Worm (Caenorhabditis elegans) whole organism, late embryonic: ENCODE measurements around the gene srx-48.
A peak's percentile ranks its signal among the peaks of the same experiment; 100 is the strongest.

ENCODE experiments used
- C08G9.2 ChIP-seq: sonication (generic microtip); optimal IDR thresholded peaks from 2 replicates; lab custom pipeline; 2016; ENCODE audit warnings: mild to moderate bottlenecking, missing genetic modification characterization, moderate library complexity, missing compliant biosample characterization
- C38D4.7 ChIP-seq: fragments of 200-800 bp; sonication (Bioruptor generic); optimal IDR thresholded peaks from 2 replicates; lab custom pipeline; 2018; ENCODE audit warnings: mild to moderate bottlenecking, missing genetic modification characterization, moderate library complexity, missing compliant biosample characterization
- T23F11.4 ChIP-seq: fragments of 200-800 bp; sonication (Bioruptor generic); optimal IDR thresholded peaks from 2 replicates; lab custom pipeline; 2018; ENCODE audit warnings: mild to moderate bottlenecking, missing genetic modification characterization, missing compliant biosample characterization
- ama-1 ChIP-seq: fragments of 150-350 bp; optimal IDR thresholded peaks from 2 replicates; lab custom pipeline; 2014
- ceh-18 ChIP-seq: sonication (generic microtip); optimal IDR thresholded peaks from 2 replicates; lab custom pipeline; 2016; ENCODE audit warnings: missing genetic modification characterization, missing compliant biosample characterization
- ceh-19 ChIP-seq: fragments of 200-800 bp; sonication (Bioruptor generic); optimal IDR thresholded peaks from 2 replicates; lab custom pipeline; 2018; ENCODE audit warnings: mild to moderate bottlenecking, missing genetic modification characterization, missing compliant biosample characterization
- ceh-2 ChIP-seq: sonication (generic microtip); optimal IDR thresholded peaks from 2 replicates; lab custom pipeline; 2016; ENCODE audit warnings: missing genotype, missing genetic modification characterization, missing compliant biosample characterization
- ceh-22 ChIP-seq: sonication (generic microtip); optimal IDR thresholded peaks from 2 replicates; lab custom pipeline; 2017; ENCODE audit warnings: missing biosample characterization, missing genetic modification characterization
- che-1 ChIP-seq: sonication (generic microtip); optimal IDR thresholded peaks from 2 replicates; lab custom pipeline; 2016; ENCODE audit warnings: mild to moderate bottlenecking, missing genetic modification characterization, missing compliant biosample characterization
- dve-1 ChIP-seq: sonication (generic microtip); optimal IDR thresholded peaks from 2 replicates; lab custom pipeline; 2017; ENCODE audit warnings: antibody characterized with exemption, mild to moderate bottlenecking, missing genetic modification characterization, missing compliant biosample characterization
- elt-2 ChIP-seq: sonication (generic microtip); optimal IDR thresholded peaks from 2 replicates; lab custom pipeline; 2016; ENCODE audit warnings: missing genetic modification reagents, missing genetic modification characterization, missing compliant biosample characterization
- elt-4 ChIP-seq: sonication (generic microtip); optimal IDR thresholded peaks from 2 replicates; lab custom pipeline; 2016; ENCODE audit warnings: missing genetic modification characterization, missing compliant biosample characterization
- ets-4 ChIP-seq: sonication (generic microtip); optimal IDR thresholded peaks from 2 replicates; lab custom pipeline; 2016; ENCODE audit warnings: missing genetic modification characterization, missing compliant biosample characterization
- eyg-1 ChIP-seq: sonication (generic microtip); optimal IDR thresholded peaks from 2 replicates; lab custom pipeline; 2016; ENCODE audit warnings: missing genotype, missing genetic modification characterization, missing compliant biosample characterization
- fax-1 ChIP-seq: sonication (generic microtip); optimal IDR thresholded peaks from 2 replicates; lab custom pipeline; 2016; ENCODE audit warnings: missing genotype, missing genetic modification characterization, missing compliant biosample characterization
- fkh-10 ChIP-seq: fragments of 150-350 bp; optimal IDR thresholded peaks from 2 replicates; lab custom pipeline; 2014; ENCODE audit warnings: missing biosample characterization, missing genetic modification reagents, missing genetic modification characterization
- hlh-13 ChIP-seq: fragments of 200-800 bp; sonication (Bioruptor generic); optimal IDR thresholded peaks from 2 replicates; lab custom pipeline; 2018; ENCODE audit warnings: mild to moderate bottlenecking, missing genetic modification characterization, missing compliant biosample characterization
- hlh-15 ChIP-seq: sonication (generic microtip); optimal IDR thresholded peaks from 2 replicates; lab custom pipeline; 2016; ENCODE audit warnings: missing genetic modification characterization, missing compliant biosample characterization
- hlh-6 ChIP-seq: sonication (generic microtip); optimal IDR thresholded peaks from 2 replicates; lab custom pipeline; 2016; ENCODE audit warnings: missing genotype, missing genetic modification characterization, missing compliant biosample characterization
- hlh-8 ChIP-seq: sonication (generic microtip); optimal IDR thresholded peaks from 2 replicates; lab custom pipeline; 2016; ENCODE audit warnings: missing genotype, missing genetic modification characterization, missing compliant biosample characterization
- lin-11 ChIP-seq: fragments of 200-800 bp; sonication (Bioruptor generic); optimal IDR thresholded peaks from 2 replicates; lab custom pipeline; 2018; ENCODE audit warnings: mild to moderate bottlenecking, missing genetic modification characterization, missing compliant biosample characterization
- madf-2 ChIP-seq: sonication (generic microtip); optimal IDR thresholded peaks from 2 replicates; lab custom pipeline; 2017; ENCODE audit warnings: missing genetic modification characterization, missing compliant biosample characterization
- nhr-11 ChIP-seq: fragments of 150-350 bp; optimal IDR thresholded peaks from 2 replicates; lab custom pipeline; 2014; ENCODE audit warnings: missing biosample characterization, missing genetic modification characterization
- nhr-232 ChIP-seq: sonication (generic microtip); optimal IDR thresholded peaks from 2 replicates; lab custom pipeline; 2016; ENCODE audit warnings: missing genetic modification characterization, missing compliant biosample characterization
- npax-4 ChIP-seq: sonication (generic microtip); optimal IDR thresholded peaks from 2 replicates; lab custom pipeline; 2016; ENCODE audit warnings: missing genetic modification characterization, missing compliant biosample characterization
- odd-2 ChIP-seq: sonication (generic microtip); optimal IDR thresholded peaks from 2 replicates; lab custom pipeline; 2017; ENCODE audit warnings: antibody characterized with exemption, mild to moderate bottlenecking, missing genetic modification characterization, missing compliant biosample characterization
- pag-3 ChIP-seq: sonication (generic microtip); optimal IDR thresholded peaks from 2 replicates; lab custom pipeline; 2016; ENCODE audit warnings: missing compliant biosample characterization, missing genetic modification characterization, borderline replicate concordance
- pax-1 ChIP-seq: fragments of 150-350 bp; optimal IDR thresholded peaks from 2 replicates; lab custom pipeline; 2014; ENCODE audit warnings: missing biosample characterization, missing genetic modification characterization
- pha-2 ChIP-seq: sonication (generic microtip); optimal IDR thresholded peaks from 2 replicates; lab custom pipeline; 2017; ENCODE audit warnings: mild to moderate bottlenecking, missing genetic modification characterization, missing compliant biosample characterization
- sdc-2 ChIP-seq: sonication (generic microtip); optimal IDR thresholded peaks from 2 replicates; lab custom pipeline; 2016; ENCODE audit warnings: missing genotype, missing genetic modification characterization, missing compliant biosample characterization
- sox-2 ChIP-seq: fragments of 200-800 bp; sonication (Bioruptor generic); IDR thresholded peaks from 2 replicates; pipeline ENCODE4 v1.3.6; 2022; ENCODE audit warnings: missing genetic modification reagents, missing genetic modification characterization, missing compliant biosample characterization
- sox-4 ChIP-seq: sonication (generic microtip); optimal IDR thresholded peaks from 2 replicates; lab custom pipeline; 2017; ENCODE audit warnings: mild to moderate bottlenecking, missing genetic modification characterization, inconsistent platforms, missing compliant biosample characterization
- unc-55 ChIP-seq: sonication (generic microtip); optimal IDR thresholded peaks from 2 replicates; lab custom pipeline; 2017; ENCODE audit warnings: missing biosample characterization, missing genetic modification reagents, missing genetic modification characterization
- zip-5 ChIP-seq: sonication (generic microtip); optimal IDR thresholded peaks from 2 replicates; lab custom pipeline; 2016; ENCODE audit warnings: missing genetic modification characterization, missing compliant biosample characterization
- ztf-16 ChIP-seq: sonication (generic microtip); optimal IDR thresholded peaks from 2 replicates; lab custom pipeline; 2017; ENCODE audit warnings: missing genetic modification characterization, missing compliant biosample characterization

Gene srx-48

DNA sequence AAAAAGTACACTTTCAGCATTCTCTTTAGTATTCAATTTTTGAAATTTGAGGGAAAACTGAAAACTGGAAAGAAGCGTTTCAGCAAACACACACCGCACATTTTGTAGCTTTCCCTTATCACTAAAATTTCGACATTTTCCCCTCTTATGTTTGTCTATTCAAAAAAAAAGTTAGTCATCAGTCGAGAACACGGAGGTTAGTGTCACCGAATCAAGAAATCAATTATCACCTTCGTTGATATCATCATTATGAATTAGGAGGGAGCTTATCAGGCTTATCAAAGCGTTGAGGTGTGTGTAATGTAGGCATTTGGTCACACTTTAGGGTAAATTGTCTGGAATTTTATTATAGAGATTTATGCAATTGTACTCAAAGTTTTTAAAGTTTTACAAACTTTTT is 4.9 kb downstream of the srx-48 start, which contains the start of gene cpr-3:
TSS of gene cpr-3 (minus strand) at position 104 of the 400 bp plus-strand sequence.
- TF ChIP-seq elt-2 (tag; lab: Kevin White, UChicago) (peak; percentile 66), ets-4 (tag; lab: Kevin White, UChicago) (no peak)

DNA sequence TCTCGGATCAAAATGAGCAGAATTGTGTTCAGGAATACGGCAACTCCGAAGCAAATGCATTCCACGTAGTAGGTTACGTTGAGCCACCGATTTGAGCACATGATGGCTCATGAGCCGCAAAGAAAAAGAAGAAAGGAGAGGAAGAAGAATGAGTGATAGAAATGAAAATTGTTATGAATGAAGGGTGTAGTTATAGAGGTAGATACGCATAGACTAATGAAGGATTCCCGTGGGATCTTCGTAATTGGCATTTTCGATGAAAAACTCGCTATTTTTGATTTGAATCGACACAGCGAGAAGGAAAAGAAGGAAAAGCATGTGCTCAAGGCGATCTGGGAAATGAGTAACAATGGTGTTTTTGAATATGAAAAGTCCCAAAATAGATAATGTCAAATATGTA is 9.7 kb downstream of the srx-48 start, which contains the start of gene str-96:
TSS of gene str-96 (minus strand) at position 101 of the 400 bp plus-strand sequence.
- TF ChIP-seq fax-1 (tag; lab: Kevin White, UChicago) = no peak
- no peak for TF ChIP-seq ama-1 (lab: Kevin White, UChicago)
- no peak for TF ChIP-seq ceh-22 (tag; lab: Kevin White, UChicago)
- TF ChIP-seq pha-2 (tag; lab: Kevin White, UChicago) = no peak
- no peak for TF ChIP-seq pax-1 (tag; lab: Kevin White, UChicago)
- TF ChIP-seq elt-4 (tag; lab: Kevin White, UChicago) = no peak
- no peak for TF ChIP-seq ztf-16 (tag; lab: Kevin White, UChicago)
- no peak for TF ChIP-seq pag-3 (tag; lab: Kevin White, UChicago)
- no peak for TF ChIP-seq unc-55 (GFP tag; lab: Kevin White, UChicago)
- TF ChIP-seq sdc-2 = no peak
- TF ChIP-seq nhr-11 (tag; lab: Kevin White, UChicago) = no peak

DNA sequence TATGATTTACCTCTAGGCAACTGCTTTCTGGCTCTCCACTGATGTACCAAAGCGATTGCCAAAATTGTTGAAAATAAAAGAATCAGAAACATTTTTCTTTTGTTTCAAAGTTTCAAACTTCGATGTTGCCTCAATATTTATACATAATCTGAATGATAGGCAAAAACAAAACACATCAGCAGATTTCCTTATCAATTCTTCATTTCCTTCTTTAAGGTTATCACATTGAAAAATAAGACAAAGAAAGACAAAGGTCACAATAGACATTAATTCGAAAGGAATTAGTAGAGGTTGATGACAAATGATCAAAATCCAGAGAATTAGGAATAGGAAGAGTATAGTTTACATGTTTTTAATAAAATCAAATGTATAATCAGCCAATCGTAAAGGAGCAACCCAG is 12.5 kb downstream of the srx-48 start, which contains the start of gene cyp-34A2:
TSS of gene cyp-34A2 (minus strand) at position 101 of the 400 bp plus-strand sequence.
- no peak for TF ChIP-seq C08G9.2
- no peak for TF ChIP-seq T23F11.4 (GFP tag; lab: Kevin White, UChicago)
- no peak for TF ChIP-seq madf-2 (tag; lab: Kevin White, UChicago)
- TF ChIP-seq sox-4 (tag; lab: Kevin White, UChicago) = no peak
- no peak for TF ChIP-seq npax-4 (tag; lab: Kevin White, UChicago)
- no peak for TF ChIP-seq nhr-232 (tag; lab: Kevin White, UChicago)
- TF ChIP-seq eyg-1 (tag; lab: Kevin White, UChicago) = no peak
- TF ChIP-seq odd-2 (tag; lab: Kevin White, UChicago) = no peak
- no peak for TF ChIP-seq C38D4.7 (GFP tag; lab: Kevin White, UChicago)
- no peak for TF ChIP-seq fkh-10 (GFP tag; lab: Kevin White, UChicago)
- no peak for TF ChIP-seq pha-2 (tag; lab: Kevin White, UChicago)
- no peak for TF ChIP-seq hlh-15 (tag; lab: Kevin White, UChicago)
- TF ChIP-seq, all 69 proteins: peak for 0

DNA sequence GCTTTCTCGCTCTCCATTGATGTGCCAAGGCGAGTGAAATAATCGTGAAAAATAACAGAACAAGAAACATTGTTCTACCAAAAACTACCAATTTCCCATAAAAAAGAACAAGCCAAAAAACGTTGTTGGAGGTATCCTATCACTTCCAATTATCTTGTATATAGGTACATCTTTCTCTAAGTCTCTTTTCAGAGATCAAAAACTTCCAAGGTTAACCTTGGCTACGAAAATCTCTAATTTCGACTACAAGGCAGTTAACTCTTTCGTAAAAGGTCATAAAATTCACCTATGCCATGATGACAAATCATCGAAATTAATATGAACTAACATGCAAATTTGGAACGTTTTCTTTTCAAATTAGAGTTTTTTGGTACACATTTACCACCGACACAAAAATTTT is 15.7 kb downstream of the srx-48 start, which contains the start of gene cyp-34A1:
TSS of gene cyp-34A1 (minus strand) at position 101 of the 400 bp plus-strand sequence.
- TF ChIP-seq pax-1 (tag; lab: Kevin White, UChicago) = no peak
- TF ChIP-seq hlh-6 (tag; lab: Kevin White, UChicago) = no peak
- TF ChIP-seq nhr-11 (tag; lab: Kevin White, UChicago) = no peak
- TF ChIP-seq pha-2 (tag; lab: Kevin White, UChicago) = no peak
- no peak for TF ChIP-seq ama-1 (lab: Kevin White, UChicago)
- no peak for TF ChIP-seq C38D4.7 (GFP tag; lab: Kevin White, UChicago)
- TF ChIP-seq odd-2 (tag; lab: Kevin White, UChicago) = no peak
- no peak for TF ChIP-seq elt-4 (tag; lab: Kevin White, UChicago)
- no peak for TF ChIP-seq dve-1
- TF ChIP-seq ceh-2 = no peak
- TF ChIP-seq ets-4 (tag; lab: Kevin White, UChicago) = no peak
- no peak for TF ChIP-seq unc-55 (GFP tag; lab: Kevin White, UChicago)
- TF ChIP-seq hlh-13 (GFP tag; lab: Kevin White, UChicago) = no peak
- TF ChIP-seq lin-11 (tag; lab: Kevin White, UChicago) = no peak
- no peak for TF ChIP-seq hlh-8 (tag; lab: Kevin White, UChicago)
- no peak for TF ChIP-seq ceh-18
- no peak for TF ChIP-seq sox-2 (GFP tag; lab: Robert Waterston, UW)
- TF ChIP-seq ceh-19 = no peak
- no peak for TF ChIP-seq ceh-22 (tag; lab: Kevin White, UChicago)
- TF ChIP-seq sox-4 (tag; lab: Kevin White, UChicago) = no peak

DNA sequence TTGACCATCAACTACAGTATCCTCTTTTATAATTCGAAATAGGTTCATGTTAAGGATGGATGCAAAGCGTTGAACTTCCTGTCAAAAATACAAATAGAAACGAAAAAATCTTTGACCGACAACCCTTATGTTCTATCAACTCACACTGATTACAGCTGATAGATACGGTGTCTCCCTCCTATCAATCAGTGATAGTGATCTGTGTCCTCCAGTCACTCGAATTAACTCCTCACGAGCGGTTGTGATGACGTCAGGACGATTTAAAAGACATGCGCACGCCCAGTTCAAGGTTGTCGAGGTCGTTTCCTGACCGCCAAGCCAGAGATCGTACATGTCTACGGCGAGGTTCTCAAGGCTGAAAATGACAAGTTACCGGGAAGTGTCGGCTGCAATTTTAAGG is 17.5 kb downstream of the srx-48 start:
- TF ChIP-seq che-1 (tag; lab: Kevin White, UChicago) (no peak), elt-2 (tag; lab: Kevin White, UChicago) (peak; percentile 57), zip-5 (tag; lab: Kevin White, UChicago) (no peak)
